Fruit fly (Drosophila melanogaster) whole organism, embryonic: ENCODE measurements around the gene mei-218.

Source experiments
- Antp ChIP-seq: fragments of 200-800 bp; sonication (Bioruptor generic); optimal IDR thresholded peaks from 3 replicates; lab custom pipeline; 2016; ENCODE audit warnings: missing biosample characterization, missing genetic modification characterization
- B-H1 ChIP-seq: fragments of 200-800 bp; sonication (Bioruptor generic); IDR thresholded peaks from 3 replicates; pipeline ENCODE4 v1.3.6; 2022; ENCODE audit warnings: missing biosample characterization, missing genetic modification characterization
- CG10267 ChIP-seq: fragments of 200-800 bp; sonication (Bioruptor generic); optimal IDR thresholded peaks from 2 replicates; lab custom pipeline; 2018; ENCODE audit warnings: missing biosample characterization, mild to moderate bottlenecking, missing genetic modification characterization, moderate library complexity
- CG10431 ChIP-seq: fragments of 200-800 bp; sonication (Bioruptor generic); optimal IDR thresholded peaks from 3 replicates; lab custom pipeline; 2018; ENCODE audit warnings: missing biosample characterization, mild to moderate bottlenecking, missing genetic modification characterization
- CG10462 ChIP-seq: fragments of 200-800 bp; sonication (Bioruptor generic); optimal IDR thresholded peaks from 2 replicates; lab custom pipeline; 2016; ENCODE audit warnings: missing biosample characterization, missing genetic modification characterization
- CG14441 ChIP-seq: fragments of 200-800 bp; sonication (Bioruptor generic); IDR thresholded peaks from 2 replicates; pipeline ENCODE4 v1.3.6; 2022; ENCODE audit warnings: missing biosample characterization, missing genetic modification characterization
- CG14710 ChIP-seq: fragments of 200-800 bp; sonication (Bioruptor generic); optimal IDR thresholded peaks from 3 replicates; lab custom pipeline; 2019; ENCODE audit warnings: missing biosample characterization, mild to moderate bottlenecking, missing genetic modification characterization, moderate library complexity
- CG16863 ChIP-seq: fragments of 200-800 bp; sonication (Bioruptor generic); optimal IDR thresholded peaks from 3 replicates; lab custom pipeline; 2016; ENCODE audit warnings: missing biosample characterization, missing genetic modification characterization
- CG2116 ChIP-seq: fragments of 200-800 bp; sonication (Bioruptor generic); optimal IDR thresholded peaks from 3 replicates; lab custom pipeline; 2018; ENCODE audit warnings: missing biosample characterization, mild to moderate bottlenecking, missing genetic modification characterization
- CG30020 ChIP-seq: fragments of 200-800 bp; optimal IDR thresholded peaks from 2 replicates; lab custom pipeline; 2019; ENCODE audit warnings: missing biosample characterization, mild to moderate bottlenecking, missing genetic modification characterization, moderate library complexity
- CG30431 ChIP-seq: fragments of 200-800 bp; sonication (Bioruptor generic); optimal IDR thresholded peaks from 2 replicates; lab custom pipeline; 2017; ENCODE audit warnings: missing biosample characterization, missing genetic modification characterization
- CG33557 ChIP-seq: fragments of 200-800 bp; sonication (Bioruptor generic); optimal IDR thresholded peaks from 2 replicates; lab custom pipeline; 2019; ENCODE audit warnings: missing biosample characterization, mild to moderate bottlenecking, missing genetic modification characterization, moderate library complexity
- CG6791 ChIP-seq: fragments of 200-800 bp; sonication (Bioruptor generic); IDR thresholded peaks from 3 replicates; pipeline ENCODE4 v1.3.6; 2022; ENCODE audit warnings: missing biosample characterization, missing genetic modification characterization; ENCODE audit not compliant: partially characterized antibody
- CG7357 ChIP-seq: fragments of 200-800 bp; sonication (Bioruptor generic); IDR thresholded peaks from 3 replicates; pipeline ENCODE4 v1.3.6; 2022; ENCODE audit warnings: missing biosample characterization, missing genetic modification characterization
- CG8290 ChIP-seq, 3 experiments: fragments of 200-800 bp; sonication (Bioruptor generic); optimal IDR thresholded peaks; 2 replicates each; lab custom pipeline; 2016 to 2019; ENCODE audit warnings: missing biosample characterization in 3 of 3, missing genetic modification characterization in 3 of 3, mild to moderate bottlenecking in 2 of 3, moderate library complexity in 1 of 3
- Deaf1 ChIP-seq: fragments of 200-800 bp; optimal IDR thresholded peaks from 3 replicates; lab custom pipeline; 2019; ENCODE audit warnings: missing biosample characterization, mild to moderate bottlenecking, missing genetic modification characterization, moderate library complexity
- Dek ChIP-seq: fragments of 200-800 bp; sonication (Bioruptor generic); optimal IDR thresholded peaks from 3 replicates; lab custom pipeline; 2019; ENCODE audit warnings: missing biosample characterization, mild to moderate bottlenecking, missing genetic modification characterization, moderate library complexity
- Dfd ChIP-seq, 2 experiments: fragments of >200 bp; optimal IDR thresholded peaks; 2 replicates each; lab custom pipeline; 2017; ENCODE audit warnings: missing biosample characterization in 2 of 2, missing genetic modification characterization in 2 of 2
- Dll ChIP-seq: fragments of 200-800 bp; sonication (Bioruptor generic); IDR thresholded peaks from 4 replicates; pipeline ENCODE4 v1.3.6; 2022; ENCODE audit warnings: missing biosample characterization, missing genetic modification characterization; ENCODE audit not compliant: partially characterized antibody
- Dref ChIP-seq: fragments of 200-800 bp; sonication (Bioruptor generic); IDR thresholded peaks from 2 replicates; pipeline ENCODE4 v1.3.6; 2022; ENCODE audit warnings: missing biosample characterization, missing genetic modification characterization
- Gsc ChIP-seq: fragments of 200-800 bp; sonication (Bioruptor generic); IDR thresholded peaks from 2 replicates; pipeline ENCODE4 v1.3.6; 2022; ENCODE audit warnings: missing biosample characterization, missing genetic modification characterization
- Hey ChIP-seq: fragments of 200-800 bp; sonication (Bioruptor generic); optimal IDR thresholded peaks from 3 replicates; lab custom pipeline; 2018; ENCODE audit warnings: missing biosample characterization, mild to moderate bottlenecking, missing genetic modification characterization
- Lim3 ChIP-seq: fragments of 200-800 bp; sonication (Bioruptor generic); IDR thresholded peaks from 2 replicates; pipeline ENCODE4 v1.3.6; 2022; ENCODE audit warnings: missing biosample characterization, missing genetic modification characterization
- MBD-R2 ChIP-seq: fragments of 200-800 bp; sonication (Bioruptor generic); IDR thresholded peaks from 2 replicates; pipeline ENCODE4 v1.3.6; 2022; ENCODE audit warnings: missing biosample characterization, missing genetic modification characterization
- Mes4 ChIP-seq: fragments of 200-800 bp; sonication (Bioruptor generic); optimal IDR thresholded peaks from 2 replicates; lab custom pipeline; 2016; ENCODE audit warnings: missing biosample characterization, missing genetic modification characterization
- Mrtf ChIP-seq: fragments of 200-800 bp; sonication (Bioruptor generic); IDR thresholded peaks from 3 replicates; pipeline ENCODE4 v1.3.6; 2022; ENCODE audit warnings: missing biosample characterization, missing genetic modification characterization
- NFAT ChIP-seq: fragments of 200-800 bp; sonication (Bioruptor generic); IDR thresholded peaks from 2 replicates; pipeline ENCODE4 v1.3.6; 2022; ENCODE audit warnings: missing biosample characterization, missing genetic modification characterization
- Pdp1 ChIP-seq, 2 experiments: fragments of 200-800 bp; sonication (Bioruptor generic); optimal IDR thresholded peaks; 3 replicates each; lab custom pipeline; 2016; ENCODE audit warnings: missing biosample characterization in 2 of 2, missing genetic modification characterization in 2 of 2, mild to moderate bottlenecking in 1 of 2, moderate library complexity in 1 of 2
- Rfx ChIP-seq: fragments of 200-800 bp; sonication (Bioruptor generic); IDR thresholded peaks from 2 replicates; pipeline ENCODE4 v1.3.6; 2022; ENCODE audit warnings: missing biosample characterization, missing genetic modification characterization
- Tbp ChIP-seq: fragments of >200 bp; optimal IDR thresholded peaks from 2 replicates; lab custom pipeline; 2018; ENCODE audit warnings: missing biosample characterization, missing genetic modification characterization
- Usf ChIP-seq: fragments of 200-800 bp; sonication (Bioruptor generic); optimal IDR thresholded peaks from 2 replicates; lab custom pipeline; 2017; ENCODE audit warnings: missing genotype, missing biosample characterization, missing genetic modification characterization
- ab ChIP-seq: fragments of 200-800 bp; sonication (Bioruptor generic); optimal IDR thresholded peaks from 2 replicates; lab custom pipeline; 2016; ENCODE audit warnings: missing biosample characterization, missing genetic modification characterization
- ac ChIP-seq: fragments of 200-800 bp; sonication (Bioruptor generic); optimal IDR thresholded peaks from 3 replicates; lab custom pipeline; 2017; ENCODE audit warnings: missing biosample characterization, mild to moderate bottlenecking, missing genetic modification characterization
- br ChIP-seq: fragments of >200 bp; optimal IDR thresholded peaks from 2 replicates; lab custom pipeline; 2017
- cg ChIP-seq: fragments of 200-800 bp; sonication (Bioruptor generic); optimal IDR thresholded peaks from 3 replicates; lab custom pipeline; 2019; ENCODE audit warnings: missing biosample characterization, mild to moderate bottlenecking, missing genetic modification characterization, moderate library complexity
- ci ChIP-seq: fragments of 200-800 bp; sonication (Bioruptor generic); IDR thresholded peaks from 3 replicates; pipeline ENCODE4 v1.3.6; 2022; ENCODE audit warnings: missing biosample characterization, missing genetic modification characterization
- crp ChIP-seq, 2 experiments: fragments of 200-800 bp; sonication (Bioruptor generic); optimal IDR thresholded peaks; 2 replicates in 1 of 2; 3 replicates in 1 of 2; lab custom pipeline; 2017; ENCODE audit warnings: missing biosample characterization in 2 of 2, missing genetic modification characterization in 2 of 2, mild to moderate bottlenecking in 1 of 2, moderate library complexity in 1 of 2
- fru ChIP-seq: fragments of >200 bp; optimal IDR thresholded peaks from 2 replicates; lab custom pipeline; 2017
- grn ChIP-seq: fragments of 200-800 bp; sonication (Bioruptor generic); optimal IDR thresholded peaks from 3 replicates; lab custom pipeline; 2017; ENCODE audit warnings: missing biosample characterization, missing genetic modification characterization
- knrl ChIP-seq: fragments of 200-800 bp; sonication (Bioruptor generic); IDR thresholded peaks from 3 replicates; pipeline ENCODE4 v1.3.6; 2022; ENCODE audit warnings: missing biosample characterization, missing genetic modification characterization; ENCODE audit not compliant: partially characterized antibody
- lbe ChIP-seq: fragments of 200-800 bp; sonication (Bioruptor generic); optimal IDR thresholded peaks from 2 replicates; lab custom pipeline; 2016; ENCODE audit warnings: missing biosample characterization, mild to moderate bottlenecking, missing genetic modification characterization
- lilli ChIP-seq: fragments of 200-800 bp; sonication (Bioruptor generic); optimal IDR thresholded peaks from 3 replicates; lab custom pipeline; 2016; ENCODE audit warnings: missing biosample characterization, missing genetic modification characterization
- mld ChIP-seq: fragments of 200-800 bp; sonication (Bioruptor generic); IDR thresholded peaks from 3 replicates; pipeline ENCODE4 v1.3.6; 2022; ENCODE audit warnings: missing biosample characterization, missing genetic modification characterization; ENCODE audit not compliant: partially characterized antibody
- nom ChIP-seq: fragments of 200-800 bp; sonication (Bioruptor generic); optimal IDR thresholded peaks from 2 replicates; lab custom pipeline; 2017; ENCODE audit warnings: missing biosample characterization, missing genetic modification characterization, mild to moderate bottlenecking, moderate library complexity, missing genetic modification reagents
- oc ChIP-seq: fragments of 200-800 bp; sonication (Bioruptor generic); optimal IDR thresholded peaks from 2 replicates; lab custom pipeline; 2018; ENCODE audit warnings: missing biosample characterization, mild to moderate bottlenecking, missing genetic modification characterization, moderate library complexity
- peb ChIP-seq: fragments of 200-800 bp; sonication (Bioruptor generic); IDR thresholded peaks from 2 replicates; pipeline ENCODE4 v1.3.6; 2022; ENCODE audit warnings: missing biosample characterization, missing genetic modification characterization
- pum ChIP-seq: fragments of 200-800 bp; sonication (Bioruptor generic); optimal IDR thresholded peaks from 2 replicates; lab custom pipeline; 2016; ENCODE audit warnings: missing biosample characterization, missing genetic modification characterization
- pzg ChIP-seq: fragments of 200-800 bp; sonication (Bioruptor generic); optimal IDR thresholded peaks from 3 replicates; lab custom pipeline; 2018; ENCODE audit warnings: missing biosample characterization, mild to moderate bottlenecking, missing genetic modification characterization, moderate library complexity
- sens ChIP-seq: fragments of 200-800 bp; sonication (Bioruptor generic); peaks from one replicate; lab custom pipeline; 2016; ENCODE audit warnings: missing biosample characterization, missing genetic modification characterization
- slou ChIP-seq: fragments of 200-800 bp; sonication (Bioruptor generic); optimal IDR thresholded peaks from 3 replicates; lab custom pipeline; 2016; ENCODE audit warnings: missing biosample characterization, missing genetic modification characterization
- tgo ChIP-seq: fragments of 200-800 bp; sonication (Bioruptor generic); IDR thresholded peaks from 3 replicates; pipeline ENCODE4 v1.3.6; 2022; ENCODE audit warnings: missing biosample characterization, missing genetic modification characterization

The mei-218 gene

dm6 chrX:17107401-17107916 is 35.3 kb downstream of the mei-218 start, which contains the start of gene CG5004 (continued):
- TF ChIP-seq peb (GFP tag; lab: Robert Waterston, UW), result no peak
- no peak for TF ChIP-seq CG10267 (tag; lab: Kevin White, UChicago)
- TF ChIP-seq tgo (GFP tag; lab: Robert Waterston, UW), result no peak
- no peak for TF ChIP-seq pum (GFP tag; lab: Kevin White, UChicago)
- peak; percentile 2 for TF ChIP-seq CG2116 (GFP tag; lab: Kevin White, UChicago)
- TF ChIP-seq Mrtf (GFP tag; lab: Robert Waterston, UW), result no peak
- TF ChIP-seq B-H1 (GFP tag; lab: Robert Waterston, UW), result peak; percentile 21; the same call in 1 of the 3 replicates
- no peak for TF ChIP-seq Hey (tag; lab: Kevin White, UChicago)
- TF ChIP-seq Mes4 (GFP tag; lab: Kevin White, UChicago), result no peak
- no peak for TF ChIP-seq mld
- TF ChIP-seq crp (GFP tag; optimal IDR thresholded peaks at IDR 0.05; lab: Kevin White, UChicago), result no peak
- TF ChIP-seq Deaf1 (tag; lab: Kevin White, UChicago), result no peak
- no peak for TF ChIP-seq Tbp (GFP tag; lab: Kevin White, UChicago)
- no peak for TF ChIP-seq ab
- no peak for TF ChIP-seq Lim3
- TF ChIP-seq CG8290 (GFP tag; optimal IDR thresholded peaks at IDR 0.05; lab: Kevin White, UChicago), result peak; percentile 38
- TF ChIP-seq CG8290 (tag; optimal IDR thresholded peaks at IDR 0.05; lab: Kevin White, UChicago), result peak in 1 of 2 experiments; percentile 64
- peak; percentile 75 for TF ChIP-seq sens (GFP tag; lab: Kevin White, UChicago)
- 0 out of 2 replicates have a peak, but pooled peaks have one; percentile 8 for TF ChIP-seq Rfx (GFP tag; lab: Robert Waterston, UW)
- TF ChIP-seq cg (GFP tag; lab: Kevin White, UChicago), result peak; percentile 70
- TF ChIP-seq CG16863 (GFP tag; lab: Kevin White, UChicago), result no peak
- TF ChIP-seq CG6791 (GFP tag; lab: Robert Waterston, UW), result 0 out of 3 replicates have a peak, but pooled peaks have one; percentile 8
- no peak for TF ChIP-seq fru
- TF ChIP-seq CG30020 (tag; lab: Kevin White, UChicago), result no peak
- no peak for TF ChIP-seq lilli
- TF ChIP-seq pzg, result peak; percentile 74
- no peak for TF ChIP-seq Antp (GFP tag; lab: Kevin White, UChicago)
- no peak for TF ChIP-seq Gsc
- TF ChIP-seq slou, result no peak
- TF ChIP-seq CG14710 (tag; lab: Kevin White, UChicago), result no peak
- no peak for TF ChIP-seq NFAT
- TF ChIP-seq grn (GFP tag; lab: Kevin White, UChicago), result peak; percentile 76
- TF ChIP-seq Dek, result no peak
- TF ChIP-seq CG33557 (GFP tag; lab: Kevin White, UChicago), result peak; percentile 2
- peak; percentile 29 for TF ChIP-seq nom (GFP tag; lab: Kevin White, UChicago)
- 0 out of 2 replicates have a peak, but pooled peaks have one; percentile 16 for TF ChIP-seq CG14441 (GFP tag; lab: Robert Waterston, UW)
- TF ChIP-seq MBD-R2, result peak; percentile 11; the same call in 1 of the 2 replicates
- no peak; the same call in 2 of the 3 replicates for TF ChIP-seq ci (GFP tag; lab: Robert Waterston, UW)
- no peak for TF ChIP-seq br
- no peak for TF ChIP-seq Dfd (GFP tag; optimal IDR thresholded peaks at IDR 0.05; lab: Kevin White, UChicago)
- TF ChIP-seq Pdp1 (GFP tag; optimal IDR thresholded peaks at IDR 0.05; lab: Kevin White, UChicago), result peak in 1 of 2 experiments; percentile 34
- TF ChIP-seq CG10431 (GFP tag; lab: Kevin White, UChicago), result peak; percentile 51
- TF ChIP-seq CG10462 (GFP tag; lab: Kevin White, UChicago), result no peak
- TF ChIP-seq oc (tag; lab: Kevin White, UChicago), result peak; percentile 18
- TF ChIP-seq ac (GFP tag; lab: Kevin White, UChicago), result no peak
- TF ChIP-seq knrl (GFP tag; lab: Robert Waterston, UW), result peak; percentile 38; the same call in 1 of the 3 replicates
- no peak for TF ChIP-seq Usf
- no peak for TF ChIP-seq lbe (GFP tag; lab: Kevin White, UChicago)
- no peak for TF ChIP-seq CG7357
- no peak for TF ChIP-seq CG30431 (GFP tag; lab: Kevin White, UChicago)
- peak; percentile 61 for TF ChIP-seq Dref
- TF ChIP-seq Dll (GFP tag; lab: Robert Waterston, UW), result 0 out of 4 replicates have a peak, but pooled peaks have one; percentile 45
